Worm (Caenorhabditis elegans) whole organism, L2 larva: ENCODE results near the gene egl-46.

ENCODE experiments used
- C34F6.9 ChIP-seq: fragments of 150-350 bp; optimal IDR thresholded peaks from 2 replicates; lab custom pipeline; 2014; ENCODE audit warnings: missing biosample characterization, missing genetic modification characterization
- Y55F3AM.14 ChIP-seq: fragments of 200-800 bp; sonication (Bioruptor generic); optimal IDR thresholded peaks from 2 replicates; lab custom pipeline; 2018; ENCODE audit warnings: mild to moderate bottlenecking, missing genetic modification characterization, missing compliant biosample characterization
- ZK546.5 ChIP-seq: sonication (generic microtip); optimal IDR thresholded peaks from 2 replicates; lab custom pipeline; 2017; ENCODE audit warnings: missing biosample characterization, missing genetic modification characterization
- alr-1 ChIP-seq: fragments of 150-350 bp; optimal IDR thresholded peaks from 2 replicates; lab custom pipeline; 2014; ENCODE audit warnings: missing biosample characterization, missing genetic modification characterization
- aly-2 ChIP-seq: fragments of 150-350 bp; optimal IDR thresholded peaks from 2 replicates; lab custom pipeline; 2014; ENCODE audit warnings: missing biosample characterization, missing genetic modification characterization
- ama-1 ChIP-seq: fragments of 150-350 bp; optimal IDR thresholded peaks from 2 replicates; lab custom pipeline; 2018; ENCODE audit warnings: inconsistent platforms
- blmp-1 ChIP-seq: sonication (generic microtip); optimal IDR thresholded peaks from 2 replicates; lab custom pipeline; 2017; ENCODE audit warnings: missing genetic modification characterization, mild to moderate bottlenecking, missing compliant biosample characterization, antibody characterized with exemption, moderate library complexity; ENCODE audit not compliant: insufficient read depth
- ceh-82 ChIP-seq: fragments of 150-350 bp; optimal IDR thresholded peaks from 2 replicates; lab custom pipeline; 2014; ENCODE audit warnings: missing biosample characterization, missing genetic modification characterization
- crh-2 ChIP-seq: sonication (generic microtip); optimal IDR thresholded peaks from 2 replicates; lab custom pipeline; 2017; ENCODE audit warnings: missing biosample characterization, missing genetic modification characterization
- egl-27 ChIP-seq: sonication (generic microtip); optimal IDR thresholded peaks from 3 replicates; lab custom pipeline; 2017; ENCODE audit warnings: missing biosample characterization, missing genetic modification reagents, missing genetic modification characterization
- fos-1 ChIP-seq: fragments of 150-350 bp; optimal IDR thresholded peaks from 2 replicates; lab custom pipeline; 2014; ENCODE audit warnings: missing biosample characterization, missing genetic modification characterization
- lin-11 ChIP-seq: fragments of 150-350 bp; sonication (generic microtip); optimal IDR thresholded peaks from 2 replicates; lab custom pipeline; 2014; ENCODE audit warnings: missing biosample characterization, missing genetic modification characterization, inconsistent platforms, mixed read lengths
- lin-13 ChIP-seq: fragments of 150-350 bp; optimal IDR thresholded peaks from 2 replicates; lab custom pipeline; 2014; ENCODE audit warnings: missing biosample characterization, missing genetic modification reagents, missing genetic modification characterization
- mbf-1 ChIP-seq: sonication (generic microtip); optimal IDR thresholded peaks from 2 replicates; lab custom pipeline; 2017; ENCODE audit warnings: missing biosample characterization, missing genetic modification characterization
- mdl-1 ChIP-seq, 2 experiments: fragments of 150-350 bp in 1 of 2; sonication (generic microtip) in 1 of 2; optimal IDR thresholded peaks; 2 replicates each; lab custom pipeline; 2017; ENCODE audit warnings: missing biosample characterization in 2 of 2, missing genetic modification characterization in 2 of 2
- nhr-10 ChIP-seq: sonication (generic microtip); optimal IDR thresholded peaks from 2 replicates; lab custom pipeline; 2017; ENCODE audit warnings: missing biosample characterization, missing genetic modification characterization
- nhr-11 ChIP-seq: fragments of 150-350 bp; optimal IDR thresholded peaks from 2 replicates; lab custom pipeline; 2014; ENCODE audit warnings: missing biosample characterization, missing genetic modification characterization
- nhr-12 ChIP-seq: fragments of 150-350 bp; optimal IDR thresholded peaks from 2 replicates; lab custom pipeline; 2014; ENCODE audit warnings: missing biosample characterization, missing genetic modification characterization
- nhr-23 ChIP-seq: fragments of 150-350 bp; optimal IDR thresholded peaks from 2 replicates; lab custom pipeline; 2014; ENCODE audit warnings: missing biosample characterization, missing genetic modification reagents, missing genetic modification characterization
- nhr-237 ChIP-seq: fragments of 150-350 bp; optimal IDR thresholded peaks from 2 replicates; lab custom pipeline; 2014; ENCODE audit warnings: missing biosample characterization, missing genetic modification characterization
- nhr-25 ChIP-seq: fragments of 150-350 bp; sonication (generic microtip); optimal IDR thresholded peaks from 3 replicates; lab custom pipeline; 2014; ENCODE audit warnings: missing biosample characterization, missing genetic modification characterization
- nhr-6 ChIP-seq: fragments of 150-350 bp; optimal IDR thresholded peaks from 2 replicates; lab custom pipeline; 2014; ENCODE audit warnings: missing biosample characterization, missing genetic modification characterization
- nhr-77 ChIP-seq: fragments of 150-350 bp; optimal IDR thresholded peaks from 2 replicates; lab custom pipeline; 2014; ENCODE audit warnings: missing biosample characterization, missing genetic modification characterization
- sem-4 ChIP-seq: fragments of 150-350 bp; optimal IDR thresholded peaks from 2 replicates; lab custom pipeline; 2014; ENCODE audit warnings: missing biosample characterization, missing genetic modification reagents, missing genetic modification characterization
- sma-9 ChIP-seq, 2 experiments: fragments of 150-350 bp in 1 of 2; sonication (generic microtip) in 1 of 2; optimal IDR thresholded peaks; 2 replicates each; lab custom pipeline; 2014 to 2016; ENCODE audit warnings: missing genetic modification characterization in 2 of 2, mild to moderate bottlenecking in 1 of 2, missing biosample characterization in 1 of 2, missing compliant biosample characterization in 1 of 2, missing genetic modification reagents in 1 of 2, moderate library complexity in 1 of 2
- unc-39 ChIP-seq: fragments of 150-350 bp; optimal IDR thresholded peaks from 2 replicates; lab custom pipeline; 2014; ENCODE audit warnings: missing biosample characterization, missing genetic modification characterization
- unc-55 ChIP-seq: fragments of 150-350 bp; sonication (generic microtip); optimal IDR thresholded peaks from 3 replicates; lab custom pipeline; 2014; ENCODE audit warnings: missing biosample characterization, missing genetic modification reagents, missing genetic modification characterization
- unc-62 ChIP-seq: fragments of 150-350 bp; optimal IDR thresholded peaks from 2 replicates; lab custom pipeline; 2014; ENCODE audit warnings: missing biosample characterization, missing genetic modification reagents, missing genetic modification characterization
- zag-1 ChIP-seq: fragments of 150-350 bp; optimal IDR thresholded peaks from 2 replicates; lab custom pipeline; 2014; ENCODE audit warnings: missing biosample characterization, missing genetic modification characterization
- ztf-1 ChIP-seq: fragments of 200-800 bp; sonication (Bioruptor generic); conservative IDR thresholded peaks from 2 replicates; pipeline ENCODE4 v1.3.6; 2022; ENCODE audit warnings: missing genetic modification characterization, missing compliant biosample characterization
- ztf-11 ChIP-seq: sonication (generic microtip); optimal IDR thresholded peaks from 2 replicates; lab custom pipeline; 2017; ENCODE audit warnings: missing biosample characterization, missing genetic modification characterization
- ztf-4 ChIP-seq: fragments of 150-350 bp; optimal IDR thresholded peaks from 2 replicates; lab custom pipeline; 2014; ENCODE audit warnings: missing biosample characterization, missing genetic modification characterization

The egl-46 gene

DNA sequence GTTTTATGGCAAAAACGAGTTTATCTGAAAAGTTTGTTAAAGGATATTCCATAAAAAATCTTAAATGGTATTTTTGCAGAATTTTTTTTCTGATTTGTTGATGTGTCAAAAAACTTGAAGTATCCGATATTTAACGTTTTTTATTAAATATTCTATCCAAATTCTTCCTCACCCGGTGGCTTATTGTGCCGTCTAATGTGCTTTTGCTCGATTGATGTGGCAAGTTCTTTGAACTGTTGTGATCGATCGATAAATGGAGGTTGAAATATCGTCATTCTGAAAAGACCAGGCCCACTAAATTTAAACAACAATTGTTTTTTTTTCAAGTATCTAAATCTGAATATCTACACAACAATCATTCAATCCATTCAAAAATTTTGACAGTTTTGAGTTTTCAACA lies 26.2 kb downstream of the egl-46 start, which contains the start of gene syx-18:
Gene syx-18 (minus strand): TSS at position 276 of the 400 bp plus-strand sequence.
- TF ChIP-seq ztf-1 (GFP tag; lab: Robert Waterston, UW) = no peak
- peak; percentile 25 for TF ChIP-seq sem-4 (tag; lab: Kevin White, UChicago)
- peak; percentile 6 for TF ChIP-seq nhr-25
- peak; percentile 19 for TF ChIP-seq lin-13
- TF ChIP-seq, all 48 proteins: peak for 3

- no peak for TF ChIP-seq egl-27 (tag; lab: Kevin White, UChicago)
- TF ChIP-seq nhr-23 (tag; lab: Kevin White, UChicago) = no peak
- TF ChIP-seq nhr-237 (tag; lab: Kevin White, UChicago) = no peak
- TF ChIP-seq blmp-1 (tag; lab: Kevin White, UChicago) = no peak
- no peak for TF ChIP-seq sma-9 (GFP tag; optimal IDR thresholded peaks at IDR 0.05; lab: Kevin White, UChicago)
- TF ChIP-seq sma-9 (tag; optimal IDR thresholded peaks at IDR 0.05; lab: Kevin White, UChicago) = no peak
- no peak for TF ChIP-seq nhr-6 (tag; lab: Kevin White, UChicago)
- TF ChIP-seq mdl-1 (tag; optimal IDR thresholded peaks at IDR 0.05; lab: Kevin White, UChicago) = no peak
- no peak for TF ChIP-seq nhr-10
- no peak for TF ChIP-seq unc-55 (GFP tag; lab: Kevin White, UChicago)
- TF ChIP-seq ama-1 = no peak
- TF ChIP-seq fos-1 (tag; lab: Kevin White, UChicago) = no peak
- TF ChIP-seq ceh-82 (tag; lab: Kevin White, UChicago) = no peak
- TF ChIP-seq nhr-25 = no peak
- no peak for TF ChIP-seq aly-2
- TF ChIP-seq lin-11 = no peak
- no peak for TF ChIP-seq ztf-11
- no peak for TF ChIP-seq C34F6.9 (tag; lab: Kevin White, UChicago)
- no peak for TF ChIP-seq nhr-12 (tag; lab: Kevin White, UChicago)
- TF ChIP-seq, all 48 proteins: peak for 0
These were observed 29.3 kb downstream of the egl-46 start, which contains the start of gene T10H9.8 for ce11 chrV:6652051-6652450. TSS of gene T10H9.8 (plus strand) at chrV:6652351.

- no peak for TF ChIP-seq unc-62 (GFP tag; lab: Kevin White, UChicago)
- no peak for TF ChIP-seq alr-1 (tag; lab: Kevin White, UChicago)
- TF ChIP-seq crh-2 (tag; lab: Kevin White, UChicago) = no peak
- TF ChIP-seq ceh-82 (tag; lab: Kevin White, UChicago) = no peak
These were observed 30.9 kb downstream of the egl-46 start for ce11 chrV:6650508-6650907.

DNA sequence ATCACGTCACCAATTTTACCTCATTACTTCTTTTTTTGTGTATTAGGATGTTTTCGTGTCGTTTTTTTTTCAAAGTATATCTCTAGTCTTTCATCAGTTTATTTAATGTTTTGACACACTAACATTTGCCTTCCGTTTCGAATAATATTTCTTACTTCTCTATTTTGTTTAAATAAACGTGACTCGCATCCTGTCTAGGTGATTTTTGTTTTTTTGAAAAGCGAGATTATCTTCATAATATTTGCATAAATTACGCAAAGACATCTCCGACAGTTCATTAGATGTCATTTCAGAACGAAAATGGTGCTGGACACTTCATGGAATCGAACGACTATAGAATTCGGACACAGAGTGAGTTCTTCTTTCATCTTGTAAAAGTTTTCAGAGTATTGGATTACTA lies 32.1 kb downstream of the egl-46 start, which contains the start of gene T10H9.1:
Gene T10H9.1 (plus strand): TSS at position 301 of the 400 bp plus-strand sequence.
- TF ChIP-seq nhr-237 (tag; lab: Kevin White, UChicago) (no peak), nhr-12 (tag; lab: Kevin White, UChicago) (no peak)

ce11 chrV:6645810-6646209 lies 35.6 kb downstream of the egl-46 start:
- no peak for TF ChIP-seq nhr-11 (tag; lab: Kevin White, UChicago)
- peak; percentile 30 for TF ChIP-seq sma-9 (GFP tag; optimal IDR thresholded peaks at IDR 0.05; lab: Kevin White, UChicago)
- no peak for TF ChIP-seq sma-9 (tag; optimal IDR thresholded peaks at IDR 0.05; lab: Kevin White, UChicago)

ce11 chrV:6632925-6633324 lies 48.4 kb downstream of the egl-46 start, which contains the start of gene scd-2:
TSS of gene scd-2 (plus strand) at chrV:6633225.
- TF ChIP-seq nhr-77 (tag; lab: Kevin White, UChicago) (no peak), egl-27 (tag; lab: Kevin White, UChicago) (no peak), lin-13 (no peak), ztf-4 (no peak), zag-1 (tag; lab: Kevin White, UChicago) (no peak), nhr-6 (tag; lab: Kevin White, UChicago) (no peak), ZK546.5 (tag; lab: Kevin White, UChicago) (no peak), nhr-10 (no peak), Y55F3AM.14 (GFP tag; lab: Kevin White, UChicago) (no peak), C34F6.9 (tag; lab: Kevin White, UChicago) (no peak), nhr-23 (tag; lab: Kevin White, UChicago) (no peak), lin-11 (no peak), unc-39 (tag; lab: Kevin White, UChicago) (no peak), mbf-1 (tag; lab: Kevin White, UChicago) (no peak), sma-9 (GFP tag; optimal IDR thresholded peaks at IDR 0.05; lab: Kevin White, UChicago) (no peak), sma-9 (tag; optimal IDR thresholded peaks at IDR 0.05; lab: Kevin White, UChicago) (no peak)
